Fruit fly (Drosophila melanogaster): ENCODE results near the gene CG31730.

CG31730 gene

dm6 chr2L:13266627-13267026 lies 7.1 kb upstream of the CG31730 start:
- no peak for TF ChIP-seq CG11902 (GFP tag; optimal IDR thresholded peaks at IDR 0.05)
- no peak for TF ChIP-seq CG10631 (GFP tag; optimal IDR thresholded peaks at IDR 0.05)
- TF ChIP-seq CG8119 (GFP tag; IDR thresholded peaks at IDR 0.05): 0 out of 3 replicates have a peak, but pooled peaks have one; percentile 18
- TF ChIP-seq CG3032 (tag; optimal IDR thresholded peaks at IDR 0.05): peak; percentile 23
- no peak for TF ChIP-seq CG31627 (GFP tag; optimal IDR thresholded peaks at IDR 0.05)
- peak; percentile 21 for TF ChIP-seq CG6808 (GFP tag; optimal IDR thresholded peaks at IDR 0.05)
- TF ChIP-seq Eip78C (GFP tag): peak; percentile 63
- peak; percentile 27 for TF ChIP-seq CG3919 (GFP tag; optimal IDR thresholded peaks at IDR 0.05)
- peak; percentile 17 for TF ChIP-seq CG32006 (GFP tag; optimal IDR thresholded peaks at IDR 0.05)
- TF ChIP-seq CG10669 (GFP tag; optimal IDR thresholded peaks at IDR 0.05): no peak
- TF ChIP-seq Ets21C (GFP tag; optimal IDR thresholded peaks at IDR 0.05): no peak
- TF ChIP-seq ss (GFP tag; optimal IDR thresholded peaks at IDR 0.05): peak in 1 of 2 experiments; percentile 75
- TF ChIP-seq eg (GFP tag; IDR thresholded peaks at IDR 0.05): peak; percentile 47; the same call in 1 of the 3 replicates
- TF ChIP-seq CG1621 (tag; optimal IDR thresholded peaks at IDR 0.05): peak; percentile 41

DNA sequence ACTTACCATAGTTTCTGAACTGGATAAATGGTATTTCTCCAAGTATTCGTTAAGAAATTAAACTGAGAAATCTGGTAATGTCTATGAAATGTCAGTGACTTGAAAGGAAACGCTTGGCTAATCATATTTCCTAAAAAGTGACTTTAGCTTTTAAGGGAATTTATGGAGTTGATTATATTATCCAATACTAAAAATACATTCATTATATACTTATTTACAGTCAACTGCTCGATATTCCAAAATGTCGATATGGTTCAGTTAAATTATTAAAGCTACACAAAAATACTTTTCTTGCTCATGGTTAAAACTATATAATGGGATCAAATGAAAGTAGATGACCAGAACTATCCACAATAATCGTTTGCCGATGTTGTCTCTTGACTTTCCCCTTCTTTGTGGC lies 6.2 kb upstream of the CG31730 start, which contains the start of gene CG31848:
CG31848 (minus strand) TSS at position 101 of the 400 bp plus-strand sequence.
- no peak for TF ChIP-seq CG8319 (GFP tag; optimal IDR thresholded peaks at IDR 0.05)
- TF ChIP-seq acj6 (GFP tag; optimal IDR thresholded peaks at IDR 0.05): no peak
- no peak for TF ChIP-seq spab (GFP tag; optimal IDR thresholded peaks at IDR 0.05)
- no peak for TF ChIP-seq CG11762 (GFP tag; optimal IDR thresholded peaks at IDR 0.05; ENCODE audit: insufficient read depth)
- no peak for TF ChIP-seq Hr4 (GFP tag; optimal IDR thresholded peaks at IDR 0.05)
- no peak for TF ChIP-seq CG10669 (GFP tag; optimal IDR thresholded peaks at IDR 0.05)
- TF ChIP-seq Gug (GFP tag; IDR thresholded peaks at IDR 0.05): no peak
- no peak for TF ChIP-seq Lpt (GFP tag; optimal IDR thresholded peaks at IDR 0.05)
- no peak for TF ChIP-seq ss (GFP tag; optimal IDR thresholded peaks at IDR 0.05)
- TF ChIP-seq Ets21C (GFP tag; optimal IDR thresholded peaks at IDR 0.05): no peak
- TF ChIP-seq Blimp-1 (GFP tag; optimal IDR thresholded peaks at IDR 0.05): no peak
- no peak for TF ChIP-seq achi (GFP tag; optimal IDR thresholded peaks at IDR 0.05)
- no peak for TF ChIP-seq Sox14 (GFP tag; optimal IDR thresholded peaks at IDR 0.05)

DNA sequence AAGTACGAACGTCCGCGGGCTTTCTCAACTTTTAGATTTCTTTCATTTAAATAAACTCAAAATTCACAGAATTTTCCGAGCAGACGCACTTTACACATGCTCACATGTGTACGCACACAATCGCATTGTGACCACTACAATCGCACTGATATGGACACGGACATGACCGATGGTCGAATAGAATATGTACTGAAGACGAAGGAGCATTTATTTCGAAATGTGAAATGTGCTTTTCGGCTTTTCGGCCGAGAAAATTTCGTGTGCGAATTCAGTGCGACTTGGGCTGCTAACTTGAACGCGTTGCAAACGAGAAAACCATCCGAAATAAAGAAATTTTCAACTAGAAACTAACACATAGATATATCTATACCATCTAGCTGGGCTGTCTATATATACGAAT lies 1.2 kb upstream of the CG31730 start, which contains the start of gene CG44085:
CG44085 (plus strand) TSS at position 269 of the 400 bp plus-strand sequence.
- TF ChIP-seq CG10631 (GFP tag; optimal IDR thresholded peaks at IDR 0.05): no peak
- TF ChIP-seq CG34406 (GFP tag; optimal IDR thresholded peaks at IDR 0.05): no peak
- TF ChIP-seq eg (GFP tag; IDR thresholded peaks at IDR 0.05): no peak

- TF ChIP-seq CG3919 (GFP tag; optimal IDR thresholded peaks at IDR 0.05) (peak; percentile 42), CG6276 (GFP tag; optimal IDR thresholded peaks at IDR 0.05) (peak; percentile 52), CG6163 (GFP tag; IDR thresholded peaks at IDR 0.05) (peak; percentile 53; the same call in 1 of the 3 replicates), CG11902 (GFP tag; optimal IDR thresholded peaks at IDR 0.05) (no peak), CG32006 (GFP tag; optimal IDR thresholded peaks at IDR 0.05) (peak; percentile 24), Hr4 (GFP tag; optimal IDR thresholded peaks at IDR 0.05) (peak; percentile 29), dac (GFP tag; optimal IDR thresholded peaks at IDR 0.05) (no peak), Hr39 (GFP tag; optimal IDR thresholded peaks at IDR 0.05) (no peak), Eip78C (GFP tag) (peak; percentile 82), CG4318 (GFP tag; optimal IDR thresholded peaks at IDR 0.05) (no peak), fkh (GFP tag; optimal IDR thresholded peaks at IDR 0.05) (no peak), CG16779 (tag; optimal IDR thresholded peaks at IDR 0.05) (no peak), topi (GFP tag; optimal IDR thresholded peaks at IDR 0.05) (no peak), svp (GFP tag) (no peak), pdm3 (GFP tag; optimal IDR thresholded peaks at IDR 0.05) (peak; percentile 32), Sox14 (GFP tag; optimal IDR thresholded peaks at IDR 0.05) (no peak), Hr38 (GFP tag; optimal IDR thresholded peaks at IDR 0.05) (no peak), Sox15 (GFP tag; optimal IDR thresholded peaks at IDR 0.05) (no peak), salr (GFP tag; optimal IDR thresholded peaks at IDR 0.05) (no peak), dsx (GFP tag; optimal IDR thresholded peaks at IDR 0.05; ENCODE audit: poor library complexity, severe bottlenecking) (no peak), Eip75B (GFP tag; optimal IDR thresholded peaks at IDR 0.05) (no peak), CG34406 (GFP tag; optimal IDR thresholded peaks at IDR 0.05) (no peak), CG1621 (tag; optimal IDR thresholded peaks at IDR 0.05) (no peak), lz (GFP tag; optimal IDR thresholded peaks at IDR 0.05) (no peak), ss (GFP tag; optimal IDR thresholded peaks at IDR 0.05) (no peak), CG7368 (GFP tag; optimal IDR thresholded peaks at IDR 0.05) (no peak), fd85E (GFP tag; optimal IDR thresholded peaks at IDR 0.05) (no peak), CG6854 (GFP tag; optimal IDR thresholded peaks at IDR 0.05) (no peak), achi (GFP tag; optimal IDR thresholded peaks at IDR 0.05) (peak; percentile 48), Blimp-1 (GFP tag; optimal IDR thresholded peaks at IDR 0.05) (no peak), eg (GFP tag; IDR thresholded peaks at IDR 0.05) (no peak; the same call in 2 of the 3 replicates)
Measured at dm6 chr2L:13258702-13259101, 841 bp downstream of the CG31730 start.
